Fruit fly (Drosophila melanogaster): ENCODE measurements around the gene VhaAC39-2.

DNA sequence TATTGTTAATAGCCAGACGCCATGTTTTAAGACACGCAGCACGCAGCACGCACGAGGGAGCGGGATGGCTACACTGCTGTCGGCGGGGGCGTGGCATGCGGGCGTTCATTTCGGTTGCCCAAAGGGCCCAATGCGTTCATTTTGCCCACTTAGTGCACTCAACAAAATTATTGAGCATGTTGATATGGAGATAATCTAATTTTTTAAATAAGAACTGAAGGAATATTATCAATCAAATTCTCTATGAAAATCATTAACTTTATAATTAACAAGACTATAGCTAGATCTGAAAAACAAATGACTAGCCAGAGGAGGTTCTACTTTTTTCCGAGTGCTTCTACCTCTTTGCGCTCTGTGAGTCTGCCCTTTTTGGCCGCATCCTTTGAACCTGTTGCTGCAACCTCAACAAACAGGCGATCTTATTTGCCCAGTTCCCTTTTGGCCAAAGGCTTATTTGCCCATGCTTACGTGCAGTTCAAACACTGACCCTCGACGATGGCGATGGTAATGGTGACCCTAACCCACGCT is 25.8 kb downstream of the VhaAC39-2 start:
- TF ChIP-seq CG7101 (tag; optimal IDR thresholded peaks at IDR 0.05) (no peak), CG14711 (tag; optimal IDR thresholded peaks at IDR 0.05) (no peak), CG12768 (GFP tag; optimal IDR thresholded peaks at IDR 0.05) (no peak), kay (GFP tag; ENCODE audit: borderline replicate concordance) (no peak), ovo (GFP tag; optimal IDR thresholded peaks at IDR 0.05) (no peak), Hr96 (GFP tag; optimal IDR thresholded peaks at IDR 0.05) (no peak), CG33017 (tag; optimal IDR thresholded peaks at IDR 0.05) (no peak), cic (GFP tag; optimal IDR thresholded peaks at IDR 0.05) (no peak), Mnt (GFP tag; optimal IDR thresholded peaks at IDR 0.05) (no peak), bab1 (GFP tag; optimal IDR thresholded peaks at IDR 0.05) (no peak), CG7045 (GFP tag; optimal IDR thresholded peaks at IDR 0.05) (no peak), pad (GFP tag; optimal IDR thresholded peaks at IDR 0.05) (no peak), toe (GFP tag; optimal IDR thresholded peaks at IDR 0.05) (no peak), Crg-1 (GFP tag; optimal IDR thresholded peaks at IDR 0.05) (no peak)

Measured in whole organism, adult.